Worm (Caenorhabditis elegans) whole organism, L1 larva: ENCODE results near the gene Y55D5A.1.

Experiments used
- C04F5.9 ChIP-seq: sonication (generic microtip); optimal IDR thresholded peaks from 2 replicates; lab custom pipeline; 2016; ENCODE audit warnings: missing genetic modification characterization, missing compliant biosample characterization
- C16A3.4 ChIP-seq: fragments of 150-350 bp; optimal IDR thresholded peaks from 2 replicates; lab custom pipeline; 2014; ENCODE audit warnings: missing biosample characterization, missing genetic modification characterization
- C34B4.2 ChIP-seq: sonication (generic microtip); optimal IDR thresholded peaks from 2 replicates; lab custom pipeline; 2017; ENCODE audit warnings: mild to moderate bottlenecking, missing genetic modification characterization, missing compliant biosample characterization
- F16B12.6 ChIP-seq: fragments of 150-350 bp; optimal IDR thresholded peaks from 2 replicates; lab custom pipeline; 2014; ENCODE audit warnings: missing biosample characterization, missing genetic modification characterization
- aha-1 ChIP-seq: fragments of 150-350 bp; optimal IDR thresholded peaks from 2 replicates; lab custom pipeline; 2014; ENCODE audit warnings: missing biosample characterization, missing genetic modification characterization
- alr-1 ChIP-seq: fragments of 200-800 bp; sonication (Bioruptor generic); optimal IDR thresholded peaks from 2 replicates; lab custom pipeline; 2018; ENCODE audit warnings: borderline replicate concordance, mild to moderate bottlenecking, missing genetic modification characterization, missing compliant biosample characterization
- ama-1 ChIP-seq: fragments of 150-350 bp; optimal IDR thresholded peaks from 2 replicates; lab custom pipeline; 2014
- blmp-1 ChIP-seq: fragments of 150-350 bp; optimal IDR thresholded peaks from 2 replicates; lab custom pipeline; 2014; ENCODE audit warnings: missing biosample characterization, missing genetic modification characterization
- ceh-63 ChIP-seq: fragments of 200-800 bp; sonication (Bioruptor generic); optimal IDR thresholded peaks from 2 replicates; lab custom pipeline; 2018; ENCODE audit warnings: mild to moderate bottlenecking, missing genetic modification characterization, missing compliant biosample characterization
- ceh-90 ChIP-seq: sonication (generic microtip); optimal IDR thresholded peaks from 2 replicates; lab custom pipeline; 2016; ENCODE audit warnings: missing genetic modification characterization, missing compliant biosample characterization
- dpl-1 ChIP-seq, 3 experiments: fragments of 150-350 bp in 2 of 3; sonication (generic microtip) in 1 of 3; optimal IDR thresholded peaks; 2 replicates each; lab custom pipeline; 2014 to 2017; ENCODE audit warnings: missing biosample characterization in 3 of 3, missing genetic modification characterization in 3 of 3, missing genetic modification reagents in 3 of 3
- efl-1 ChIP-seq, 4 experiments: fragments of 150-350 bp; optimal IDR thresholded peaks in 3 of 4; peaks in 1 of 4; 1 replicate in 1 of 4; 2 replicates in 3 of 4; lab custom pipeline; 2014; ENCODE audit warnings: missing biosample characterization in 2 of 4, missing genetic modification characterization in 2 of 4, missing genetic modification reagents in 2 of 4
- egl-13 ChIP-seq: sonication (generic microtip); optimal IDR thresholded peaks from 2 replicates; lab custom pipeline; 2016; ENCODE audit warnings: missing genotype, missing genetic modification reagents, missing genetic modification characterization, missing compliant biosample characterization
- egl-27 ChIP-seq, 2 experiments: fragments of 150-350 bp in 1 of 2; sonication (generic microtip); optimal IDR thresholded peaks; 3 replicates each; lab custom pipeline; 2017 to 2018; ENCODE audit warnings: missing biosample characterization in 2 of 2, missing genetic modification characterization in 2 of 2, missing genetic modification reagents in 2 of 2
- elt-2 ChIP-seq: sonication (generic microtip); optimal IDR thresholded peaks from 2 replicates; lab custom pipeline; 2016; ENCODE audit warnings: missing genetic modification characterization, mild to moderate bottlenecking, inconsistent platforms, missing compliant biosample characterization, missing genetic modification reagents
- elt-3 ChIP-seq, 6 experiments: fragments of 150-350 bp in 1 of 6; sonication (generic microtip); optimal IDR thresholded peaks; 2 replicates each; lab custom pipeline; 2017 to 2018; ENCODE audit warnings: missing biosample characterization in 6 of 6, missing genetic modification characterization in 6 of 6, inconsistent platforms in 1 of 6
- fkh-10 ChIP-seq: sonication (generic microtip); optimal IDR thresholded peaks from 2 replicates; lab custom pipeline; 2017; ENCODE audit warnings: missing biosample characterization, missing genetic modification reagents, missing genetic modification characterization
- fos-1 ChIP-seq: fragments of 150-350 bp; optimal IDR thresholded peaks from 2 replicates; lab custom pipeline; 2014; ENCODE audit warnings: missing biosample characterization, missing genetic modification characterization
- hlh-4 ChIP-seq: sonication (generic microtip); optimal IDR thresholded peaks from 2 replicates; lab custom pipeline; 2016; ENCODE audit warnings: mild to moderate bottlenecking, missing genetic modification characterization, missing compliant biosample characterization
- irx-1 ChIP-seq: sonication (generic microtip); optimal IDR thresholded peaks from 2 replicates; lab custom pipeline; 2016; ENCODE audit warnings: missing genetic modification characterization, missing compliant biosample characterization
- jun-1 ChIP-seq: fragments of 150-350 bp; optimal IDR thresholded peaks from 2 replicates; lab custom pipeline; 2014; ENCODE audit warnings: missing biosample characterization, missing genetic modification reagents, missing genetic modification characterization
- lin-13 ChIP-seq: fragments of 150-350 bp; optimal IDR thresholded peaks from 2 replicates; lab custom pipeline; 2014; ENCODE audit warnings: missing biosample characterization, missing genetic modification reagents, missing genetic modification characterization
- lin-14 ChIP-seq: fragments of 200-800 bp; sonication (Bioruptor generic); optimal IDR thresholded peaks from 2 replicates; lab custom pipeline; 2018; ENCODE audit warnings: mild to moderate bottlenecking, missing genetic modification characterization, moderate library complexity, missing compliant biosample characterization
- lin-15B ChIP-seq: fragments of 150-350 bp; sonication (generic microtip); optimal IDR thresholded peaks from 3 replicates; lab custom pipeline; 2014; ENCODE audit warnings: missing biosample characterization, missing genetic modification characterization
- lin-35 ChIP-seq, 2 experiments: fragments of 150-350 bp; optimal IDR thresholded peaks; 2 replicates each; lab custom pipeline; 2014; ENCODE audit warnings: missing biosample characterization in 2 of 2, missing genetic modification characterization in 2 of 2, missing genetic modification reagents in 2 of 2
- mab-9 ChIP-seq: fragments of 200-800 bp; sonication (Bioruptor generic); IDR thresholded peaks from 2 replicates; pipeline ENCODE4 v1.3.6; 2022; ENCODE audit warnings: missing genetic modification reagents, missing genetic modification characterization, missing compliant biosample characterization
- mdl-1 ChIP-seq, 2 experiments: fragments of 150-350 bp; optimal IDR thresholded peaks; 2 replicates each; lab custom pipeline; 2014 to 2017; ENCODE audit warnings: missing biosample characterization in 2 of 2, missing genetic modification characterization in 2 of 2, inconsistent platforms in 1 of 2
- mep-1 ChIP-seq: fragments of 150-350 bp; optimal IDR thresholded peaks from 2 replicates; lab custom pipeline; 2014; ENCODE audit warnings: missing biosample characterization, missing genetic modification characterization
- nhr-12 ChIP-seq: sonication (generic microtip); optimal IDR thresholded peaks from 2 replicates; lab custom pipeline; 2017; ENCODE audit warnings: missing biosample characterization, missing genetic modification characterization
- nhr-19 ChIP-seq: fragments of 200-800 bp; sonication (Bioruptor generic); conservative IDR thresholded peaks from 2 replicates; pipeline ENCODE4 v1.3.6; 2022; ENCODE audit warnings: missing genetic modification characterization, missing compliant biosample characterization
- nhr-237 ChIP-seq: fragments of 150-350 bp; optimal IDR thresholded peaks from 2 replicates; lab custom pipeline; 2014; ENCODE audit warnings: missing biosample characterization, missing genetic modification characterization
- nhr-47 ChIP-seq: sonication (generic microtip); optimal IDR thresholded peaks from 2 replicates; lab custom pipeline; 2016; ENCODE audit warnings: mild to moderate bottlenecking, missing genetic modification characterization, moderate library complexity, missing compliant biosample characterization
- nhr-71 ChIP-seq: sonication (generic microtip); optimal IDR thresholded peaks from 2 replicates; lab custom pipeline; 2016; ENCODE audit warnings: mild to moderate bottlenecking, missing genetic modification characterization, moderate library complexity, missing compliant biosample characterization
- nhr-77 ChIP-seq: fragments of 150-350 bp; optimal IDR thresholded peaks from 2 replicates; lab custom pipeline; 2014; ENCODE audit warnings: missing biosample characterization, missing genetic modification characterization
- nhr-84 ChIP-seq: sonication (generic microtip); optimal IDR thresholded peaks from 2 replicates; lab custom pipeline; 2017; ENCODE audit warnings: missing biosample characterization, missing genetic modification characterization
- nhr-90 ChIP-seq: sonication (generic microtip); optimal IDR thresholded peaks from 2 replicates; lab custom pipeline; 2016; ENCODE audit warnings: mild to moderate bottlenecking, missing genetic modification characterization, missing compliant biosample characterization; ENCODE audit not compliant: poor library complexity
- pqm-1 ChIP-seq: sonication (generic microtip); optimal IDR thresholded peaks from 3 replicates; lab custom pipeline; 2017; ENCODE audit warnings: missing biosample characterization, missing genetic modification characterization
- skn-1 ChIP-seq: fragments of 150-350 bp; optimal IDR thresholded peaks from 2 replicates; lab custom pipeline; 2014; ENCODE audit warnings: missing biosample characterization, missing genetic modification characterization
- snu-23 ChIP-seq: sonication (generic microtip); optimal IDR thresholded peaks from 2 replicates; lab custom pipeline; 2016; ENCODE audit warnings: missing genetic modification characterization, missing compliant biosample characterization
- sup-37 ChIP-seq: fragments of 200-800 bp; sonication (Bioruptor generic); optimal IDR thresholded peaks from 2 replicates; lab custom pipeline; 2018; ENCODE audit warnings: mild to moderate bottlenecking, missing genetic modification characterization, missing compliant biosample characterization
- tbx-2 ChIP-seq: sonication (generic microtip); optimal IDR thresholded peaks from 2 replicates; lab custom pipeline; 2016; ENCODE audit warnings: missing genetic modification characterization, missing compliant biosample characterization
- unc-86 ChIP-seq: sonication (generic microtip); optimal IDR thresholded peaks from 2 replicates; lab custom pipeline; 2016; ENCODE audit warnings: missing genetic modification characterization, missing compliant biosample characterization
- vab-15 ChIP-seq: sonication (generic microtip); optimal IDR thresholded peaks from 2 replicates; lab custom pipeline; 2017; ENCODE audit warnings: missing genotype, mild to moderate bottlenecking, missing genetic modification characterization, missing compliant biosample characterization
- xbp-1 ChIP-seq: sonication (generic microtip); optimal IDR thresholded peaks from 2 replicates; lab custom pipeline; 2016; ENCODE audit warnings: missing genetic modification characterization, missing compliant biosample characterization
- zag-1 ChIP-seq: fragments of 150-350 bp; optimal IDR thresholded peaks from 2 replicates; lab custom pipeline; 2014; ENCODE audit warnings: missing biosample characterization, missing genetic modification characterization

Gene Y55D5A.1

ce11 chrIII:3033931-3034330, 51.7 kb downstream of the Y55D5A.1 start:
- TF ChIP-seq fkh-10 (no peak), lin-14 (GFP tag; lab: Kevin White, UChicago) (no peak), efl-1 (optimal IDR thresholded peaks at IDR 0.05; lab: Kevin White, UChicago) (no peak), efl-1 (GFP tag; optimal IDR thresholded peaks at IDR 0.05 in 1 of 2; lab: Kevin White, UChicago) (peak in 1 of 2 experiments; percentile 66)

ce11 chrIII:3034458-3034857, 52.2 kb downstream of the Y55D5A.1 start:
- peak in 1 of 2 experiments; percentile 2 for TF ChIP-seq lin-35 (GFP tag; optimal IDR thresholded peaks at IDR 0.05; lab: Kevin White, UChicago)
- peak; percentile 20; the same call in 1 of the 2 replicates for TF ChIP-seq nhr-19
- peak in 1 of 2 experiments; percentile 4 for TF ChIP-seq efl-1 (optimal IDR thresholded peaks at IDR 0.05; lab: Kevin White, UChicago)
- peak in 1 of 2 experiments; percentile 64 for TF ChIP-seq efl-1 (GFP tag; optimal IDR thresholded peaks at IDR 0.05 in 1 of 2; lab: Kevin White, UChicago)
- TF ChIP-seq lin-15B (tag; lab: Kevin White, UChicago): no peak
- peak; percentile 38 for TF ChIP-seq lin-14 (GFP tag; lab: Kevin White, UChicago)
- TF ChIP-seq nhr-90: peak; percentile 1
- peak; percentile 44 for TF ChIP-seq nhr-71 (tag; lab: Kevin White, UChicago)
- peak; percentile 4 for TF ChIP-seq mep-1 (tag; lab: Kevin White, UChicago)
- peak; percentile 51 for TF ChIP-seq elt-2 (tag; lab: Kevin White, UChicago)
- no peak for TF ChIP-seq nhr-12 (tag; lab: Kevin White, UChicago)
- no peak for TF ChIP-seq ceh-63 (GFP tag; lab: Kevin White, UChicago)
- peak; percentile 16 for TF ChIP-seq snu-23 (GFP tag; lab: Kevin White, UChicago)
- no peak for TF ChIP-seq dpl-1 (GFP tag; optimal IDR thresholded peaks at IDR 0.05; lab: Kevin White, UChicago)

ce11 chrIII:3035977-3036376, 53.8 kb downstream of the Y55D5A.1 start:
- no peak for TF ChIP-seq alr-1 (tag; lab: Kevin White, UChicago)
- no peak for TF ChIP-seq vab-15 (tag; lab: Kevin White, UChicago)
- peak; percentile 55 for TF ChIP-seq nhr-47
- no peak for TF ChIP-seq nhr-77 (tag; lab: Kevin White, UChicago)
- peak in 1 of 2 experiments; percentile 26 for TF ChIP-seq egl-27 (tag; optimal IDR thresholded peaks at IDR 0.05; lab: Kevin White, UChicago)
- TF ChIP-seq skn-1: peak; percentile 68
- TF ChIP-seq irx-1: peak; percentile 1
- peak in 1 of 2 experiments; percentile 85 for TF ChIP-seq mdl-1 (tag; optimal IDR thresholded peaks at IDR 0.05; lab: Kevin White, UChicago)
- TF ChIP-seq C16A3.4 (tag; lab: Kevin White, UChicago): peak; percentile 4
- peak in 1 of 6 experiments; percentile 35 for TF ChIP-seq elt-3 (tag; optimal IDR thresholded peaks at IDR 0.05; lab: Kevin White, UChicago)
- TF ChIP-seq nhr-90: peak; percentile 30
- TF ChIP-seq dpl-1 (GFP tag; optimal IDR thresholded peaks at IDR 0.05; lab: Kevin White, UChicago): peak in 2 of 3 experiments; percentile 37 to 63
- TF ChIP-seq C04F5.9 (tag; lab: Kevin White, UChicago): no peak
- no peak for TF ChIP-seq nhr-12 (tag; lab: Kevin White, UChicago)
- no peak for TF ChIP-seq nhr-237 (tag; lab: Kevin White, UChicago)
- TF ChIP-seq nhr-84: no peak
- no peak for TF ChIP-seq sup-37 (GFP tag; lab: Kevin White, UChicago)
- TF ChIP-seq zag-1 (tag; lab: Kevin White, UChicago): no peak
- no peak for TF ChIP-seq aha-1 (tag; lab: Kevin White, UChicago)
- TF ChIP-seq C34B4.2 (tag; lab: Kevin White, UChicago): no peak
- TF ChIP-seq elt-2 (tag; lab: Kevin White, UChicago): peak; percentile 1
- no peak for TF ChIP-seq F16B12.6 (tag; lab: Kevin White, UChicago)
- peak; percentile 8 for TF ChIP-seq jun-1 (tag; lab: Kevin White, UChicago)
- TF ChIP-seq mep-1 (tag; lab: Kevin White, UChicago): peak; percentile 72
- no peak for TF ChIP-seq pqm-1
- TF ChIP-seq lin-35 (GFP tag; optimal IDR thresholded peaks at IDR 0.05; lab: Kevin White, UChicago): peak; percentile 56 to 74
- no peak for TF ChIP-seq fkh-10
- peak; percentile 9 for TF ChIP-seq ama-1 (lab: Kevin White, UChicago)
- TF ChIP-seq snu-23 (GFP tag; lab: Kevin White, UChicago): peak; percentile 77
- TF ChIP-seq tbx-2 (tag; lab: Kevin White, UChicago): peak; percentile 32
- TF ChIP-seq lin-13 (GFP tag; lab: Kevin White, UChicago): peak; percentile 37
- peak; percentile 24; the same call in 1 of the 2 replicates for TF ChIP-seq nhr-19
- no peak for TF ChIP-seq egl-13 (tag; lab: Kevin White, UChicago)
- TF ChIP-seq ceh-90 (tag; lab: Kevin White, UChicago): no peak
- TF ChIP-seq hlh-4: no peak
- no peak for TF ChIP-seq fos-1 (tag; lab: Kevin White, UChicago)
- TF ChIP-seq unc-86: peak; percentile 9
- peak; percentile 48 for TF ChIP-seq blmp-1 (tag; lab: Kevin White, UChicago)
- peak; percentile 69 to 84 for TF ChIP-seq efl-1 (optimal IDR thresholded peaks at IDR 0.05; lab: Kevin White, UChicago)
- TF ChIP-seq efl-1 (GFP tag; optimal IDR thresholded peaks at IDR 0.05 in 1 of 2; lab: Kevin White, UChicago): peak; percentile 30 to 39
- TF ChIP-seq xbp-1: peak; percentile 45
- TF ChIP-seq mab-9 (GFP tag; lab: Robert Waterston, UW): no peak
